Worm (Caenorhabditis elegans): ENCODE measurements around the gene W09D10.5.
"Not testable (repeated sequence)": the region's sequence is repeated elsewhere in the genome, so short reads cannot be mapped to it uniquely, and the experiment has no call there.

DNA sequence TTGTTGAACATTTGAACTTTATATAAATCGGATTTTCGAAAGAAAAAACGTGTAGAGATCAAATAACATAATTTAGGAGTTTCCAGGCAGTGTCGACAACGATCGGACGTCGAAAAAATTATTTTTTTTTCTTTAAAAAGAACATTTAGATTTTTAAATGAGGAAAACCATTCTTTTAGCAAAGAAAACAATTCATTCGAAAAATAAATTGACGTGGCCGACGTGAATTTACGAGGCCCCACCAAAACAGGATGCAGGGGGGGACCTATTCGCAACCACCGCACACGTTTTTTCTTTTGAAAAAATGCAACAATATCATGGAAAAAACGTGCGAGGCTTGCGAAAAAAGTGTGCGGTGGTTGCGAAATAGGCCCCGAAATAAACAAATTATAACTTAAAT is 38.7 kb upstream of the W09D10.5 start, which contains the start of gene enu-3.6:
- not testable (repeated sequence) for TF ChIP-seq aly-2 (tag; optimal IDR thresholded peaks at IDR 0.05); lsy-2 (tag; optimal IDR thresholded peaks at IDR 0.05); unc-62 (GFP tag; optimal IDR thresholded peaks at IDR 0.05); mbf-1 (tag; optimal IDR thresholded peaks at IDR 0.05); lin-13 (GFP tag; optimal IDR thresholded peaks at IDR 0.05); ceh-82 (tag; optimal IDR thresholded peaks at IDR 0.05); lin-11 (tag; optimal IDR thresholded peaks at IDR 0.05); elt-1 (tag; optimal IDR thresholded peaks at IDR 0.05); sma-3 (GFP tag; optimal IDR thresholded peaks at IDR 0.05); mab-5 (tag; optimal IDR thresholded peaks at IDR 0.05); ama-1 (optimal IDR thresholded peaks at IDR 0.05)

All from whole organism, L2 larva.